Worm (Caenorhabditis elegans) whole organism, early embryonic: ENCODE results near the gene R07B1.13.

Experiments
- B0310.2 ChIP-seq: sonication (generic microtip); optimal IDR thresholded peaks from 2 replicates; lab custom pipeline; 2016; ENCODE audit warnings: mild to moderate bottlenecking, missing genetic modification characterization, missing compliant biosample characterization
- F13C5.2 ChIP-seq: sonication (generic microtip); optimal IDR thresholded peaks from 2 replicates; lab custom pipeline; 2017; ENCODE audit warnings: mild to moderate bottlenecking, missing genetic modification characterization, inconsistent platforms, missing compliant biosample characterization
- aly-1 ChIP-seq: sonication (generic microtip); optimal IDR thresholded peaks from 2 replicates; lab custom pipeline; 2016; ENCODE audit warnings: missing genetic modification characterization, missing compliant biosample characterization
- ama-1 ChIP-seq: fragments of 150-350 bp; optimal IDR thresholded peaks from 2 replicates; lab custom pipeline; 2014
- ceh-13 ChIP-seq: fragments of 200-800 bp; sonication (Bioruptor generic); optimal IDR thresholded peaks from 2 replicates; lab custom pipeline; 2018; ENCODE audit warnings: mild to moderate bottlenecking, missing genetic modification characterization, missing compliant biosample characterization
- ceh-36 ChIP-seq: sonication (generic microtip); optimal IDR thresholded peaks from 2 replicates; lab custom pipeline; 2016; ENCODE audit warnings: missing genetic modification characterization, inconsistent platforms, missing compliant biosample characterization
- ets-7 ChIP-seq: sonication (generic microtip); optimal IDR thresholded peaks from 2 replicates; lab custom pipeline; 2016; ENCODE audit warnings: missing genotype, missing genetic modification characterization, missing compliant biosample characterization
- flt-1 ChIP-seq: fragments of 200-800 bp; sonication (Bioruptor generic); IDR thresholded peaks from 2 replicates; pipeline ENCODE4 v1.3.6; 2022; ENCODE audit warnings: missing genetic modification characterization, missing compliant biosample characterization
- hmbx-1 ChIP-seq: sonication (generic microtip); optimal IDR thresholded peaks from 2 replicates; lab custom pipeline; 2016; ENCODE audit warnings: mild to moderate bottlenecking, missing genetic modification characterization, missing compliant biosample characterization
- hmg-4 ChIP-seq: fragments of 200-800 bp; sonication (Bioruptor generic); optimal IDR thresholded peaks from 2 replicates; lab custom pipeline; 2018; ENCODE audit warnings: mild to moderate bottlenecking, missing genetic modification characterization, missing compliant biosample characterization
- hnd-1 ChIP-seq: sonication (generic microtip); optimal IDR thresholded peaks from 2 replicates; lab custom pipeline; 2016; ENCODE audit warnings: missing genetic modification characterization, missing compliant biosample characterization
- pes-1 ChIP-seq: fragments of 200-800 bp; sonication (Bioruptor generic); IDR thresholded peaks from 2 replicates; pipeline ENCODE4 v1.3.6; 2022; ENCODE audit warnings: missing genetic modification reagents, missing genetic modification characterization, missing compliant biosample characterization
- scrt-1 ChIP-seq: fragments of 200-800 bp; sonication (Bioruptor generic); IDR thresholded peaks from 2 replicates; pipeline ENCODE4 v1.3.6; 2022; ENCODE audit warnings: missing genetic modification characterization, missing compliant biosample characterization
- sea-1 ChIP-seq: fragments of 200-800 bp; sonication (Bioruptor generic); conservative IDR thresholded peaks from 2 replicates; pipeline ENCODE4 v1.3.6; 2022; ENCODE audit warnings: missing genetic modification characterization, missing compliant biosample characterization
- tbx-11 ChIP-seq: fragments of 200-800 bp; sonication (Bioruptor generic); IDR thresholded peaks from 2 replicates; pipeline ENCODE4 v1.3.6; 2022; ENCODE audit warnings: missing genetic modification characterization, missing compliant biosample characterization
- tbx-37 ChIP-seq: fragments of 200-800 bp; sonication (Bioruptor generic); conservative IDR thresholded peaks from 2 replicates; pipeline ENCODE4 v1.3.6; 2022; ENCODE audit warnings: missing genetic modification reagents, missing genetic modification characterization, missing compliant biosample characterization
- tra-4 ChIP-seq: sonication (generic microtip); optimal IDR thresholded peaks from 2 replicates; lab custom pipeline; 2017; ENCODE audit warnings: missing genetic modification characterization, missing compliant biosample characterization

R07B1.13 gene

DNA sequence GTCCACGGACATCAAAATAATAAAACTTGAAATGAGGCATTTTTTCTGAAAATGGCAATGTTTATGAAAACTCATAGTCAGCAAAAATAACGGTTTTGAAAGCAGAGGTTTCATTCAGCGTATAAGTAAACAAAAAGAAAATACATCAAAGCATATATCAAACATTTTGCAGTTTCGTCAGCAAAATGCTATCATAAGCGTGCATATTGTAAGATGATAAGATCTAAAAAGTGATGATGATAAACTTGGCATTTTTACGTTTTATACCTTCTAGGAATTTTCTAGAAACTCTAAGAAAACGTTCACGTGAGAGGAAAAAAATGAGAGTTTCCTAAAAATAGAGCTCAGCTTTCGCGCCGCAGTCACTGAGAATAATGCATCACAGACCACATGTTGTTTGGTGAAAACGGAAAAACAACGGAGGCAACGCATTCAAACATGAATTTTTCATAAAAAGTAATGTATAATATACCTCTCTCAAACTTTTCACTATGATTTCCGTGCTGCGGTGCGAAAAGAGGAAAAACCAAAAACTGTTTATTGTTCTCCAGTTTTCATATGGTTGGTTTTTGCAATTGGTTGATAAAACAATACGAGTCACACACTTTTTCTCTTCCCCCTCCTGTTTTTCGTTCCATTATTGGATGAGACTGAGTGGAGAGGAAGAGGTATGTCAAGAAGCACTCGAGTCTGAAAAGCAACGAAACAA is 6.6 kb upstream of the R07B1.13 start, which contains the start of the genes gst-36 and R07B1.5:
Gene gst-36 (minus strand): TSS at position 45 of the 709 bp plus-strand sequence.
Gene R07B1.5 (plus strand): TSS at position 665 of the 709 bp plus-strand sequence.
- TF ChIP-seq hmg-4 (GFP tag; lab: Kevin White, UChicago) = no peak
- no peak for TF ChIP-seq ets-7 (tag; lab: Kevin White, UChicago)
- TF ChIP-seq hnd-1 = no peak
- no peak for TF ChIP-seq tbx-11 (GFP tag; lab: Robert Waterston, UW)
- no peak for TF ChIP-seq pes-1 (GFP tag; lab: Robert Waterston, UW)
- no peak for TF ChIP-seq B0310.2

DNA sequence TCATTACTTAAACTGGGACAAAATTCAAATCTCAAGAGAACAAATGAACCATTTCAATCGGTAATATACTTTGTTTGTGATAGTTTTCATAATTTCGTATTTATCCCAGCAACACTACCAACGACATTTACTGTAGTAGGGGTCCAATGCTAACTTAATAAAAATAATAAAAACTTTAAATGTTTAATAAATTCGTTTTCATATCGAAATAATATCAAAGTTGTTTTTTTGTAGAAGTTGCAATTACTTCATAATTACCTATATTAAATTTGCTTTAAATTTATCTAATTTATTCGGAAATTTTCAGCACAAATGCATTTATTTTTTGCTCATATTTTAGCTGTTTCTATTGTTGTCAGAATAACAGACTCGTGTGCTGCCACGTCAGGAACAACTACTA is 3.3 kb upstream of the R07B1.13 start, which contains the start of gene R07B1.6:
Gene R07B1.6 (plus strand): TSS at position 301 of the 400 bp plus-strand sequence.
- TF ChIP-seq sea-1 (GFP tag; lab: Robert Waterston, UW) (no peak), ceh-36 (tag; lab: Kevin White, UChicago) (no peak), tbx-11 (GFP tag; lab: Robert Waterston, UW) (no peak), ceh-13 (GFP tag; lab: Kevin White, UChicago) (no peak), hmbx-1 (tag; lab: Kevin White, UChicago) (no peak), tra-4 (no peak), ets-7 (tag; lab: Kevin White, UChicago) (no peak), pes-1 (GFP tag; lab: Robert Waterston, UW) (no peak), B0310.2 (no peak), ama-1 (no peak), tbx-37 (GFP tag; lab: Robert Waterston, UW) (no peak), hnd-1 (no peak), scrt-1 (GFP tag; lab: Robert Waterston, UW) (no peak), F13C5.2 (no peak), hmg-4 (GFP tag; lab: Kevin White, UChicago) (no peak), aly-1 (no peak), flt-1 (GFP tag; lab: Robert Waterston, UW) (no peak)

DNA sequence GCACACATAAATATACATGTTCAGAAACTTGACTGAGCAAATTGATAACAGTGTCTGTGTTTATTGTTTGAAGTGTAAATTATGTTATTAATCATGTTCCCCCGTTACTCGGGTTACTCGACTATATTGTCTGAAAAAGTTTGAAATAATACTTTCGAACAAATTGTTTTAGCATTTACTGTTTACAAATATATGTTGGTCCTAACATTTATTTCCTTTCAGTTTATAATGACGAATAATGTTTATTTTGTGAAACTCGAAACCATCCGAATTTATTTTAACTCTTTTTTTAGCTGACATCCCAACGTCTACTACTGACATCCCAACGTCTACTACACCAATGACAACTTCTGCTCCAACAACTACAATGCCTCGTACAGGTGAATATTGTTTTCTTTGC is 802 bp upstream of the R07B1.13 start, which contains the start of gene R07B1.7:
Gene R07B1.7 (plus strand): TSS at position 301 of the 400 bp plus-strand sequence.
- no peak for TF ChIP-seq F13C5.2
- TF ChIP-seq ceh-13 (GFP tag; lab: Kevin White, UChicago) = no peak

DNA sequence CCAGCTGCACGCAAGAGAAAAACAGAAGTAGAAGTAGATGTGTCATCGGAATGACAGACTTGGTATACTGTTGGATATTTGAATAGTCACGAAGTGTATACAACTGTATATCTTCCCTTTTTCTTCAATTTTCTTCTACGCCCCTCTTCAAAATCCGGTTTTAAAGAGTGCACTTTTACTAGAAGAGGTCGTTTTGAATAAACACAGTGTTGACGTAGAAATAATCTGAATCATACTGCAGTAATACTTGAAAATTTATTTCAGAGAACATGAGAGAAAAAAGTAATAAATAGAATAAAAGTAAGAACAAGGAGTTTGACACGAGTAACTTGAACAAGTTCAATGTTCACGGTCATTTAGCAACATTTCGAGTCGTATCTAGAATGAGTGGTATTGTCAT is 2.9 kb downstream of the R07B1.13 start, which contains the start of gene R07B1.8:
Gene R07B1.8 (minus strand): TSS at position 101 of the 400 bp plus-strand sequence.
- TF ChIP-seq ceh-13 (GFP tag; lab: Kevin White, UChicago) (no peak), B0310.2 (no peak), ets-7 (tag; lab: Kevin White, UChicago) (no peak), tra-4 (no peak), F13C5.2 (no peak), scrt-1 (GFP tag; lab: Robert Waterston, UW) (no peak), tbx-11 (GFP tag; lab: Robert Waterston, UW) (no peak), hmbx-1 (tag; lab: Kevin White, UChicago) (no peak), flt-1 (GFP tag; lab: Robert Waterston, UW) (no peak), hmg-4 (GFP tag; lab: Kevin White, UChicago) (no peak), sea-1 (GFP tag; lab: Robert Waterston, UW) (no peak), ama-1 (no peak), tbx-37 (GFP tag; lab: Robert Waterston, UW) (no peak), hnd-1 (no peak), aly-1 (no peak), pes-1 (GFP tag; lab: Robert Waterston, UW) (no peak)

DNA sequence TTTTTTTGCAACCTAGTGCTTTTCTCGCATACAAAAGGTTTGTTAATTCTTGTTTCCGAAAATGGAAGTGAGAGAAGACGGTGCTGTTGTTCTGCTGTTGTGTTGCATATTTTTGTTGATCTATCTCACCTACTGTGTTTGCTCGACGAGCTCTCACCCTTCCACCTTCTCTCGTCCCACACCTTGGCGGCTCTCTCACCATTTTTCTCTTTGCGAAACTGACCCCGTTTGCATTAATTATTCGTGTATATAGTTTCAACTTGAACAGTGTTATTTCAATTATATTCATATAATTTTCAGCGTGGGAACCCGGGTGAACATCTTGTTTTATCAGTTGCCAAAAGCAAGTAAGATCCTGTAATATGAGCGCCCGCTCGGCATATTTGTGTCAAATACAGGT is 7.5 kb downstream of the R07B1.13 start, which contains the start of gene R07B1.9:
Gene R07B1.9 (plus strand): TSS at position 301 of the 400 bp plus-strand sequence.
- TF ChIP-seq flt-1 (GFP tag; lab: Robert Waterston, UW) (no peak), aly-1 (no peak), F13C5.2 (no peak), ceh-13 (GFP tag; lab: Kevin White, UChicago) (no peak), ceh-36 (tag; lab: Kevin White, UChicago) (no peak), B0310.2 (no peak), scrt-1 (GFP tag; lab: Robert Waterston, UW) (no peak)

DNA sequence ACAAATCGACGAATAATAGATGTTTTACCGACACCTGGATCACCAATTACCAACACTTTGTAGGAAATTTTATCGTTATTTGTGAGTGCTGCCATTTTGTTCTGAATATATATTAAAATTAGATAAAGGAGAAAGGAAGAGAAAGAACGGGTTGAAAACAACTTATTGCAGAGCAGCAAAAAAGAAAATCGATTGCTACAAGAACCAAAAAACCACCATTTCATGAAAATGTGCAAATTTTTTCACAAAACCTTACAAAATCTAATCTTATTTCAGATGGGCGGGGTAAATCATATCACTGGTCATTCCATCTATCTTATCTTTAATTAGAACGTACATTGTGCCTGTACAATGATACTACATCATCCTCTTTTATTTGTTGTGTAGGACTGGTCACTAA is 12.5 kb downstream of the R07B1.13 start, which contains the start of gene glo-1:
Gene glo-1 (minus strand): TSS at position 101 of the 400 bp plus-strand sequence.
- TF ChIP-seq hmg-4 (GFP tag; lab: Kevin White, UChicago) = no peak
- TF ChIP-seq hnd-1 = no peak
- TF ChIP-seq tbx-11 (GFP tag; lab: Robert Waterston, UW) = no peak
- no peak for TF ChIP-seq tbx-37 (GFP tag; lab: Robert Waterston, UW)
- TF ChIP-seq B0310.2 = no peak
- TF ChIP-seq pes-1 (GFP tag; lab: Robert Waterston, UW) = no peak
- TF ChIP-seq ceh-13 (GFP tag; lab: Kevin White, UChicago) = no peak

DNA sequence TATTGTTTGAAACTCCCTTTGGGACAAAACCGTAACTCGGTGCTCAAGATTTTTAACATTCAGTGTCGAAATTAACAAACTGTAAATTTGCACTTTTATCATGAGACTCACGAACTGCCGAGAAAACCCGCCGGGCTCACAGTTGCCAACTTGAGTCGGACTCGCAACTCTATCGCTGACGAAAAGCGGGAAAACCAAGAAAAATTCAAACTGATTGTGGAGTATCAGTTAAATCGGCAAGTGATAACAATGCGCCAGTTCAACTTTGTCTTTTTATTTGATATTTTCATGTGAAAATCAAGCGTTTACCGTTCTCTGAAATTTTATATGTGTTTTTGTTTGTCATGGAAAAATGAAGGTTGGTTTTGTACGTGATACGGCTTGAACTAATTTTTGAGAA is 12.9 kb downstream of the R07B1.13 start:
- TF ChIP-seq ceh-36 (tag; lab: Kevin White, UChicago) (no peak), flt-1 (GFP tag; lab: Robert Waterston, UW) (no peak), ets-7 (tag; lab: Kevin White, UChicago) (no peak), ama-1 (no peak), hnd-1 (no peak), scrt-1 (GFP tag; lab: Robert Waterston, UW) (no peak), hmg-4 (GFP tag; lab: Kevin White, UChicago) (no peak), ceh-13 (GFP tag; lab: Kevin White, UChicago) (no peak), tbx-11 (GFP tag; lab: Robert Waterston, UW) (no peak), tbx-37 (GFP tag; lab: Robert Waterston, UW) (no peak), sea-1 (GFP tag; lab: Robert Waterston, UW) (no peak), tra-4 (no peak)
